Worm (Caenorhabditis elegans) whole organism, late embryonic: ENCODE results near the gene zipt-2.3.

Experiments
- K02D7.2 ChIP-seq: sonication (generic microtip); optimal IDR thresholded peaks from 2 replicates; lab custom pipeline; 2017; ENCODE audit warnings: mild to moderate bottlenecking, missing genetic modification characterization, missing compliant biosample characterization
- Y22D7AL.16 ChIP-seq: sonication (generic microtip); optimal IDR thresholded peaks from 2 replicates; lab custom pipeline; 2016; ENCODE audit warnings: missing genetic modification characterization, missing compliant biosample characterization
- ama-1 ChIP-seq: fragments of 150-350 bp; optimal IDR thresholded peaks from 2 replicates; lab custom pipeline; 2014
- elt-4 ChIP-seq: sonication (generic microtip); optimal IDR thresholded peaks from 2 replicates; lab custom pipeline; 2016; ENCODE audit warnings: missing genetic modification characterization, missing compliant biosample characterization
- npax-4 ChIP-seq: sonication (generic microtip); optimal IDR thresholded peaks from 2 replicates; lab custom pipeline; 2016; ENCODE audit warnings: missing genetic modification characterization, missing compliant biosample characterization
- syd-9 ChIP-seq: sonication (generic microtip); optimal IDR thresholded peaks from 2 replicates; lab custom pipeline; 2016; ENCODE audit warnings: mild to moderate bottlenecking, missing genetic modification characterization, moderate library complexity, missing compliant biosample characterization
- tbx-7 ChIP-seq: sonication (generic microtip); optimal IDR thresholded peaks from 2 replicates; lab custom pipeline; 2016; ENCODE audit warnings: missing genotype, missing genetic modification characterization, missing compliant biosample characterization

DNA sequence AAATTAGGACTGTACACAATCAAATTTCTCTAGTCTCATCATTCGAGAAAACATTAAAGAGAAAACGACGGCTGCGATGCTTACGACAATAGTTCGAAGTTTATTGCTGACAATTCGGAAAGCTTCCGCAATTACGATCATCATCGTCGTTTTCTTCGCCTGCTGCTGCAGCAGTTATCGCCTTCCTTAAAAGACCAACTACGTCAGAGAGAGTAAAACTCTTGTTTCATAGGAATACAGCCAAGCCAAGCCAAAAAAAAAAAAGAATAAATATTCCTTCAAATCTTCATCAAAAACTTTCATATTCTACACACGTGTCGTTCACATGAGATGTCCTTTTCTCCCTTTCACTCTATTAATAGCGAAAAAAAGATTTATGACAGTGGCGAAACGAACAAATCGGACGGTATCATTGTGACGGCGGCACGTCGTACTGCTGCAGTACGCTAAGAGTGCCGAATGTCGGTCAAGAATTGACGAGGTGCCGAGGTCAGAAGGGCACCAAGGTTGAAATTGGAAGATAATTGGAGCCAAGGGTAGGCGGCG lies 35.8 kb downstream of the zipt-2.3 start:
- TF ChIP-seq tbx-7 (tag; lab: Kevin White, UChicago) (no peak), ama-1 (lab: Kevin White, UChicago) (no peak), Y22D7AL.16 (tag; lab: Kevin White, UChicago) (no peak), K02D7.2 (no peak), syd-9 (no peak), elt-4 (no peak), npax-4 (tag; lab: Kevin White, UChicago) (no peak)
